Worm (Caenorhabditis elegans) whole organism, midembryonic: ENCODE data around the gene C23F12.4.
A peak's percentile ranks its signal among the peaks of the same experiment; 100 is the strongest.

Source experiments
- T22C8.4 ChIP-seq: fragments of 200-800 bp; sonication (Bioruptor generic); IDR thresholded peaks from 2 replicates; pipeline ENCODE4 v1.3.6; 2022; ENCODE audit warnings: missing genetic modification characterization, missing compliant biosample characterization
- cog-1 ChIP-seq: sonication (generic microtip); optimal IDR thresholded peaks from 2 replicates; lab custom pipeline; 2016; ENCODE audit warnings: missing genetic modification characterization, missing compliant biosample characterization
- flt-1 ChIP-seq: fragments of 200-800 bp; sonication (Bioruptor generic); IDR thresholded peaks from 2 replicates; pipeline ENCODE4 v1.3.6; 2022; ENCODE audit warnings: missing genetic modification characterization, missing compliant biosample characterization
- klf-2 ChIP-seq: fragments of 200-800 bp; sonication (Bioruptor generic); conservative IDR thresholded peaks from 2 replicates; pipeline ENCODE4 v1.3.6; 2022; ENCODE audit warnings: missing genetic modification reagents, missing genetic modification characterization, missing compliant biosample characterization
- med-1 ChIP-seq: sonication (generic microtip); optimal IDR thresholded peaks from 2 replicates; lab custom pipeline; 2017; ENCODE audit warnings: missing genetic modification characterization, mild to moderate bottlenecking, missing compliant biosample characterization, antibody characterized with exemption, missing genetic modification reagents; ENCODE audit not compliant: insufficient read depth
- ref-1 ChIP-seq: fragments of 200-800 bp; sonication (Bioruptor generic); conservative IDR thresholded peaks from 2 replicates; pipeline ENCODE4 v1.3.6; 2022; ENCODE audit warnings: missing genetic modification reagents, missing genetic modification characterization, missing compliant biosample characterization
- tab-1 ChIP-seq: fragments of 200-800 bp; sonication (Bioruptor generic); IDR thresholded peaks from 2 replicates; pipeline ENCODE4 v1.3.6; 2022; ENCODE audit warnings: missing genetic modification characterization, missing compliant biosample characterization
- ztf-23 ChIP-seq: fragments of 200-800 bp; sonication (Bioruptor generic); IDR thresholded peaks from 2 replicates; pipeline ENCODE4 v1.3.6; 2022; ENCODE audit warnings: missing genetic modification reagents, missing genetic modification characterization, missing compliant biosample characterization
- ztf-29 ChIP-seq: fragments of 200-800 bp; sonication (Bioruptor generic); IDR thresholded peaks from 2 replicates; pipeline ENCODE4 v1.3.6; 2022; ENCODE audit warnings: missing genetic modification reagents, missing genetic modification characterization, missing compliant biosample characterization

C23F12.4 gene

DNA sequence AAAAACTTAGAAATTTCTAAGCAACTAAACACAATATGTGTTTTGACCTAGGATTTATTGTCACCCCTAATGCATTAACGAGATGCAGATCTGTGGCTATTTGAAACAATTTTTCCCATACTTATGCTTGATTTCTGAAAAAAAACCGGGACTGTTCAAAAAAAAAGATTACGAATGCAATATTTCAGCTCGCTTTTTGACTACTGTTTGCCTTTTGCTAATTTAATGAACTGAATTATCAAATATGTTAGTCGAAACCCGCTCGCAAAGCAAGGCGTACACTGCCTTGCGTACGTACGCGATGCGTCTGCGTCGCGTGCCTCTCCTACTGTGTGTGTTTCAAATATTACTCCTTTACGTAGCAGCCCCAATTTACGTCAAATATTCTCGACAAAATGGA, at the start of gene C23F12.4:
TSS of gene C23F12.4 (plus strand) at position 301 of the 400 bp plus-strand sequence.
- TF ChIP-seq ref-1 (GFP tag; lab: Robert Waterston, UW) (no peak), cog-1 (no peak), flt-1 (GFP tag; lab: Robert Waterston, UW) (no peak), T22C8.4 (GFP tag; lab: Robert Waterston, UW) (no peak), klf-2 (GFP tag; lab: Robert Waterston, UW) (no peak), ztf-23 (GFP tag; lab: Robert Waterston, UW) (no peak), ztf-29 (no peak), tab-1 (GFP tag; lab: Robert Waterston, UW) (no peak), med-1 (GFP tag; lab: Kevin White, UChicago) (no peak)

DNA sequence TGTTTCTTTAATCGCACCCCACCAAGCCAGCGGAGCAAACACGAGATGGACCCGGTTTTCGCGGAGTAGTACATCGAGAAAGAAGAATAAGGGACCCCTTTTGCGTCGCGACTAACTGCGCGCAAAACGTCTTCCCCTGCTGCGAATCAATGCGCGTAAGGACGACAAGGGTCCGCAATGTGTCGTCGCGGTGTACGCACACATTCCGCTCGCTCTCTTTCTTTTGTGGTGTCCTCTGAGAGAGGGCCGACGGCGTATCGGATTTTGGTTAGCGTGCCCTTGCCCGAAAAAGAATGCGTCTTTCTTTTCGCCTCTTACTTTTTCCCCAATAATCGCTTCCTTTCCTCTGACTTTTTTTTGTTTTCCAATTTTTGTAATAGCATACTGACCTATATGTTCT, 49.3 kb upstream of the C23F12.4 start:
- TF ChIP-seq flt-1 (GFP tag; lab: Robert Waterston, UW) (peak; percentile 73; the same call in 1 of the 2 replicates), ztf-29 (no peak), tab-1 (GFP tag; lab: Robert Waterston, UW) (no peak; the same call in 1 of the 2 replicates), T22C8.4 (GFP tag; lab: Robert Waterston, UW) (no peak; the same call in 1 of the 2 replicates), klf-2 (GFP tag; lab: Robert Waterston, UW) (no peak), med-1 (GFP tag; lab: Kevin White, UChicago) (no peak), ref-1 (GFP tag; lab: Robert Waterston, UW) (no peak), cog-1 (peak; percentile 57), ztf-23 (GFP tag; lab: Robert Waterston, UW) (peak; percentile 72; the same call in 1 of the 2 replicates)

DNA sequence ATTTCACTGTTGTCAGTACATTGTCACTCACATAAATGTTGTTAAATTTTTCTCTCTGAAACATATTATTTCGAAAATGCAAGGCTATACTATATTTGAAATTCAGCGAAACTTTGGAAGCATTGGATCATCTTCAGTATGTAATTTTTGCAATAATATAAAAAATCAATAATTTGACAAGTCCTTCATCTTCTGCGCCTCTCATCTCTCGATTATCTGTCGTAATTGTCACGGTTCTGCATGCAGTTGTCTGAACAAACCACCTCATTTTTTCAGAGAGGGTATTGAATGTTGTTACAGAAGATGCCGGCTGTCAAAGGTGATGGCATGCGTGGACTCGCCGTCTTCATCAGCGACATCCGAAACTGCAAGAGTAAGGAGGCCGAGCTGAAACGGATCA, 48.8 kb upstream of the C23F12.4 start, which contains the start of gene apa-2:
TSS of gene apa-2 (plus strand) at position 301 of the 400 bp plus-strand sequence.
- TF ChIP-seq T22C8.4 (GFP tag; lab: Robert Waterston, UW) (0 out of 2 replicates have a peak, but pooled peaks have one; percentile 38), flt-1 (GFP tag; lab: Robert Waterston, UW) (no peak), ztf-23 (GFP tag; lab: Robert Waterston, UW) (no peak)

DNA sequence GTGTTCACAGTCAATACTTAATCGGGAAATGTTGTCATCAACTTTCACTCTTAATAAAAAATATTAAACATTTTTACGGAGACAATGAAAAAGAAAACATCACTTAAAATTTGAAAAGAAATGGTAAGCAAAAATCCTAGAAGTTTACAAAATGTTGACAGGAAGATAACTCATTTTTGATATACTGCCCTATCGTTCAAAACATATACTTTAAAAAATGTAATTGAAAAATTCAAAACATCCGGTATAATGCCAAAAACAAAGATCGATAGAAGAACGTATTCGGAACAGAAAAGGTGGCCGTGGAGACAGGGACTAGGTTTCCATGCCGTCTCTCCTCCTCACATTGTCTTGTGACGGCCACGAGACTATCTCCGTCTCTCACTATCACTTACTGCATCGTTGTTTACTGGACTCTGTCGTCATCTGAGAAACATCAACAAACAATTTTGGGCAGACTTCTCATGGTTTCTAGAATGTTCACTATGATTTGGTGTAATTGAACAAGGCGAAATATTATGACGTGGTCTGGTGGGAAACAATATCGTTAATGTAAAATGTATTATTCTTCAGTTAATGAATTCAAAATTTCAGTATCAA, 39.7 kb upstream of the C23F12.4 start, which contains the start of gene oga-1:
TSS of gene oga-1 (minus strand) at position 51 of the 600 bp plus-strand sequence.
- TF ChIP-seq cog-1 (peak; percentile 57), ref-1 (GFP tag; lab: Robert Waterston, UW) (no peak)

DNA sequence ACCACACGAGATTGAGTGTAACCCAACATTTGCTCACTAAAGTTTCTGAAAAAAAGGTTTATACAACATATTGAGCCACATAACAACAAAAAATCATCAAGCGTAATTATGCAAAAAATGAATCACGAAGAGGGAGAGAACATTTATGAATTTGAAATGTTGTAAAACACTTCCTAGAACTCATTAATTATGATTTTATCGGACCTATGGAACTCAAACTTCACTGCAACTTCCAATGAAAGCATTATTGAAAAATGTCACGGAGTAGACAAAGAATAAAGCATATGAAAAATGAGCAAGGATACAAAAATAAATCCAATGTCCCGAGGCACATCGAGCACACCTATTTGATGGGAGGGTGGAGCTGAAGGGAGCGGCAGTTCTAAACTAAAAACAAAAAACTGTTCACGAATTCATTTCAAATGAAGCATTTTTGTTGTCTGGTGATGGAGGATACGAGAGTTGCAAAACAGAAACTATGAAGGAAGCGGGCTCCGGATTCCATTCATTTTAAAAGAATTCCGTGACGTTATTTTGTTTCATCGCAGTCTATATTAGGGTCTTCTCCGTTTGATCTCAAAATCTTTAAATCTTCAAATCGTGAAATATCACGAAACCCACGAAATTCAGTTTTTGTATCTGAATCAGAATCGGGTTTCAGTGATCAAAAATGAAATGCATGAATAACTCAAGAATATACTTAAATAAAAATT, 37.1 kb upstream of the C23F12.4 start, which contains the start of gene flp-20:
TSS of gene flp-20 (minus strand) at position 51 of the 713 bp plus-strand sequence.
- no peak for TF ChIP-seq tab-1 (GFP tag; lab: Robert Waterston, UW)
- TF ChIP-seq ztf-29: no peak
- no peak for TF ChIP-seq cog-1
- no peak for TF ChIP-seq flt-1 (GFP tag; lab: Robert Waterston, UW)
- no peak for TF ChIP-seq ztf-23 (GFP tag; lab: Robert Waterston, UW)
- no peak for TF ChIP-seq T22C8.4 (GFP tag; lab: Robert Waterston, UW)
- no peak for TF ChIP-seq med-1 (GFP tag; lab: Kevin White, UChicago)
- TF ChIP-seq klf-2 (GFP tag; lab: Robert Waterston, UW): no peak
- no peak for TF ChIP-seq ref-1 (GFP tag; lab: Robert Waterston, UW)

DNA sequence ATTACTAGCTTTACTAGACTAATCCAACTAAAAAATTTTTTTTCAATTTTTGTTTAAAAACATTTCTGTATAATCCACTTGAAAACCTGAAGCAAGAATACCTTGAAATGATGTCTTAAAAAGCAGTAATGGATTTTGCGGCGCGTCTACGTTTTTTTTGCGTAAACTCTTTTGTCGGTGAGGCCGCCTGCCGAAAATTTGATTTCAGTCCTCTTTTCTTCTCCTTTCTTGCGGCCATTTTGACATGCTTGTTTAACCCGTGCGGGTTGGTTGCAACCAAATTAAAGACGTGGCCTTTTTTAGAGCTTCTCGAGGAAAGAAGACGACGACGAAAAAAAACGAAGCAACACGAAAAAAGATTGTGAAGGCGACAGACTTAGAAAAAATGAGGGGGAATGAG, 26.0 kb upstream of the C23F12.4 start:
- TF ChIP-seq cog-1 (no peak), klf-2 (GFP tag; lab: Robert Waterston, UW) (no peak), ref-1 (GFP tag; lab: Robert Waterston, UW) (no peak), ztf-29 (no peak), tab-1 (GFP tag; lab: Robert Waterston, UW) (no peak), ztf-23 (GFP tag; lab: Robert Waterston, UW) (no peak), flt-1 (GFP tag; lab: Robert Waterston, UW) (no peak), T22C8.4 (GFP tag; lab: Robert Waterston, UW) (no peak), med-1 (GFP tag; lab: Kevin White, UChicago) (no peak)

DNA sequence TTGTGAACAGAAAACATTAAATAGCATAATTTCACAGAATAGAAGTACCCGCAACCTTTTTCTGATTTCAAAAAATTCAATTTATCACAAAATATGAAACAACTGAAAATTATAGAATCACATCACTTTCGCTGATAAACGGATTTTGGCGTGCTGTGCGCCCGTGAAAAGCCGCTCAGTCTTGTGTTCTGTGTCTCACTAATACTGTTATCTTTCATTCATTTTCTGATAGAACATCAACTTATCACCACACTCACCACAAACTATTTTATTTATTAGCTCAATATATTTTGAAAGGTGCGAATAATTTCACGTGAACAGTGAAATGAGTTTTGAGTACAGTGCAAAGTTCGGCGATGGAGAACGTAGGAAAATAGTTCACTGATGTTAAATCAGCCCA, 23.1 kb upstream of the C23F12.4 start:
- TF ChIP-seq klf-2 (GFP tag; lab: Robert Waterston, UW): no peak
- TF ChIP-seq T22C8.4 (GFP tag; lab: Robert Waterston, UW): no peak
- TF ChIP-seq ztf-29: no peak
- TF ChIP-seq tab-1 (GFP tag; lab: Robert Waterston, UW): no peak
- TF ChIP-seq ref-1 (GFP tag; lab: Robert Waterston, UW): no peak
- TF ChIP-seq cog-1: no peak
- TF ChIP-seq ztf-23 (GFP tag; lab: Robert Waterston, UW): no peak
- TF ChIP-seq flt-1 (GFP tag; lab: Robert Waterston, UW): no peak
- TF ChIP-seq med-1 (GFP tag; lab: Kevin White, UChicago): no peak

DNA sequence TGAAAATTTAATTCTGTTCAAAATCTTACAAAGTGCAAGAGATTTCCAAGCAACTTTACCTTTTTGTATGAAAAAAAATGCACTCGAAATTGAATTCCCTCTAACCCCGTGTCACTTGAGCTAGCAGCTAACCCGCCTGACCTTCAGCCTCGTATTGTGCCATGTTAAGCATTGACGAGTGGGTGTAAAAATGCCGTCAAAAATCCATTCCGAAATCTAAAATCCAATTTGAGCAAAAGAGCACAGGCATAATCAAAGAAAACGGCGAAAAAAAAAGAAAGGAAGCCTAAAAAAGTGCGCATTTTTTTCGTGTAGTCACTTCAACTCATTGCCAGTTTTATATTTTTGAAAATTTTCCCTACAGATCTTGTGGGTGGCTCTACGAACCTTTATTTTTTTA, 22.6 kb upstream of the C23F12.4 start, which contains the start of gene pkc-2:
TSS of gene pkc-2 (plus strand) at position 318 of the 400 bp plus-strand sequence.
- TF ChIP-seq klf-2 (GFP tag; lab: Robert Waterston, UW) (no peak), ztf-23 (GFP tag; lab: Robert Waterston, UW) (no peak), ref-1 (GFP tag; lab: Robert Waterston, UW) (no peak), flt-1 (GFP tag; lab: Robert Waterston, UW) (no peak), T22C8.4 (GFP tag; lab: Robert Waterston, UW) (no peak), ztf-29 (no peak), med-1 (GFP tag; lab: Kevin White, UChicago) (no peak)

DNA sequence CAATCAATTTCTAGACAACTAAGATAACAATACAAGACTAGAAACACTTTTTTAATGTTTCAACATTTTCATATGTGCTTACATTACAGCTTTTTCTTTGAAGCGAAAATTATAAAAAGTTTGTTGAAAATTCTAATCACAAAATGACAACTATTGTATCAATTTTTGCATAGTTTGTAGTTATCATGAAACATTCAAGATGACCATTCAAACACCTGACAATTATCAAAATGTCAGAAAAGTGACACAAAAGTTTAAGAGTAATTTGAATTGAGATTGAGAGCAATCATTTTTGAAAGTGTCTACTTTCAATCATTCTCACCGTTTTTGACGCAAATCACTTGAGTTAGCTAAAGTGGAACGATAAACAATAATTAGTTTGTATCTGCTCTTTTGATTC, 17.2 kb upstream of the C23F12.4 start:
- TF ChIP-seq ref-1 (GFP tag; lab: Robert Waterston, UW) (no peak), T22C8.4 (GFP tag; lab: Robert Waterston, UW) (no peak), tab-1 (GFP tag; lab: Robert Waterston, UW) (no peak), cog-1 (no peak), med-1 (GFP tag; lab: Kevin White, UChicago) (no peak), ztf-29 (no peak), klf-2 (GFP tag; lab: Robert Waterston, UW) (no peak), ztf-23 (GFP tag; lab: Robert Waterston, UW) (no peak), flt-1 (GFP tag; lab: Robert Waterston, UW) (no peak)
